Fruit fly (Drosophila melanogaster) whole organism, embryonic: ENCODE data around the gene CG31816.

Source experiments
- CG10209 ChIP-seq: fragments of 200-800 bp; sonication (Bioruptor generic); optimal IDR thresholded peaks from 3 replicates; lab custom pipeline; 2017; ENCODE audit warnings: missing biosample characterization, mild to moderate bottlenecking, missing genetic modification characterization, missing genetic modification reagents
- CG11247 ChIP-seq: fragments of 200-800 bp; sonication (Bioruptor generic); IDR thresholded peaks from 2 replicates; pipeline ENCODE4 v1.3.6; 2022; ENCODE audit warnings: missing biosample characterization, missing genetic modification characterization
- CG12659 ChIP-seq: fragments of 200-800 bp; sonication (Bioruptor generic); optimal IDR thresholded peaks from 3 replicates; lab custom pipeline; 2017; ENCODE audit warnings: mild to moderate bottlenecking, missing biosample characterization, missing genetic modification reagents, missing genetic modification characterization
- CG13123 ChIP-seq: fragments of 200-800 bp; sonication (Bioruptor generic); optimal IDR thresholded peaks from 2 replicates; lab custom pipeline; 2016; ENCODE audit warnings: missing biosample characterization, missing genetic modification characterization
- CG13296 ChIP-seq: fragments of 200-800 bp; sonication (Bioruptor generic); optimal IDR thresholded peaks from 3 replicates; lab custom pipeline; 2018; ENCODE audit warnings: missing biosample characterization, mild to moderate bottlenecking, missing genetic modification characterization
- CG13775 ChIP-seq: fragments of 200-800 bp; sonication (Bioruptor generic); optimal IDR thresholded peaks from 3 replicates; lab custom pipeline; 2017; ENCODE audit warnings: missing biosample characterization, mild to moderate bottlenecking, missing genetic modification characterization
- CG1529 ChIP-seq: fragments of 200-800 bp; sonication (Bioruptor generic); optimal IDR thresholded peaks from 3 replicates; lab custom pipeline; 2018; ENCODE audit warnings: missing biosample characterization, missing genetic modification characterization
- CG1603 ChIP-seq: fragments of 200-800 bp; sonication (Bioruptor generic); optimal IDR thresholded peaks from 2 replicates; lab custom pipeline; 2019; ENCODE audit warnings: missing biosample characterization, mild to moderate bottlenecking, missing genetic modification characterization, moderate library complexity
- CG17361 ChIP-seq: fragments of 200-800 bp; sonication (Bioruptor generic); IDR thresholded peaks from 3 replicates; pipeline ENCODE4 v1.3.6; 2022; ENCODE audit warnings: missing biosample characterization, missing genetic modification characterization
- CG18476 ChIP-seq: fragments of 200-800 bp; sonication (Bioruptor generic); optimal IDR thresholded peaks from 2 replicates; lab custom pipeline; 2016; ENCODE audit warnings: missing biosample characterization, mild to moderate bottlenecking, missing genetic modification characterization
- CG2116 ChIP-seq: fragments of 200-800 bp; sonication (Bioruptor generic); optimal IDR thresholded peaks from 3 replicates; lab custom pipeline; 2018; ENCODE audit warnings: missing biosample characterization, mild to moderate bottlenecking, missing genetic modification characterization
- CG5953 ChIP-seq: fragments of 200-800 bp; sonication (Bioruptor generic); IDR thresholded peaks from 2 replicates; pipeline ENCODE4 v1.3.6; 2022; ENCODE audit warnings: missing biosample characterization, missing genetic modification characterization
- CG6254 ChIP-seq: fragments of 200-800 bp; sonication (Bioruptor generic); optimal IDR thresholded peaks from 3 replicates; lab custom pipeline; 2017; ENCODE audit warnings: mild to moderate bottlenecking, missing biosample characterization, missing genetic modification reagents, missing genetic modification characterization
- CG6654 ChIP-seq: fragments of 200-800 bp; sonication (Bioruptor generic); optimal IDR thresholded peaks from 2 replicates; lab custom pipeline; 2017; ENCODE audit warnings: missing biosample characterization, mild to moderate bottlenecking, missing genetic modification characterization
- CG6683 ChIP-seq: fragments of 200-800 bp; sonication (Bioruptor generic); optimal IDR thresholded peaks from 2 replicates; lab custom pipeline; 2017; ENCODE audit warnings: missing biosample characterization, mild to moderate bottlenecking, missing genetic modification characterization, missing genetic modification reagents
- CG8281 ChIP-seq: fragments of 200-800 bp; sonication (Bioruptor generic); optimal IDR thresholded peaks from 2 replicates; lab custom pipeline; 2018; ENCODE audit warnings: missing biosample characterization, mild to moderate bottlenecking, missing genetic modification characterization, moderate library complexity
- CG8290 ChIP-seq, 3 experiments: fragments of 200-800 bp; sonication (Bioruptor generic); optimal IDR thresholded peaks; 2 replicates each; lab custom pipeline; 2016 to 2019; ENCODE audit warnings: missing biosample characterization in 3 of 3, missing genetic modification characterization in 3 of 3, mild to moderate bottlenecking in 2 of 3, moderate library complexity in 1 of 3
- CTCF ChIP-seq: fragments of 200-800 bp; sonication (Bioruptor generic); optimal IDR thresholded peaks from 2 replicates; lab custom pipeline; 2017; ENCODE audit warnings: missing biosample characterization, mild to moderate bottlenecking, missing genetic modification characterization, moderate library complexity
- CrebB ChIP-seq: fragments of 200-800 bp; sonication (Bioruptor generic); optimal IDR thresholded peaks from 3 replicates; lab custom pipeline; 2018; ENCODE audit warnings: missing biosample characterization, mild to moderate bottlenecking, missing genetic modification characterization
- Doc2 ChIP-seq: fragments of 200-800 bp; sonication (Bioruptor generic); IDR thresholded peaks from 2 replicates; pipeline ENCODE4 v1.3.6; 2022; ENCODE audit warnings: missing biosample characterization, missing genetic modification characterization
- Doc3 ChIP-seq: fragments of 200-800 bp; sonication (Bioruptor generic); IDR thresholded peaks from 3 replicates; pipeline ENCODE4 v1.3.6; 2022; ENCODE audit warnings: missing biosample characterization, missing genetic modification characterization; ENCODE audit not compliant: partially characterized antibody
- HLH54F ChIP-seq: fragments of 200-800 bp; sonication (Bioruptor generic); optimal IDR thresholded peaks from 3 replicates; lab custom pipeline; 2016; ENCODE audit warnings: missing biosample characterization, missing genetic modification characterization
- Hr78 ChIP-seq, 2 experiments: fragments of 200-800 bp in 1 of 2; fragments of >200 bp in 1 of 2; sonication (Bioruptor generic) in 1 of 2; optimal IDR thresholded peaks; 2 replicates each; lab custom pipeline; 2017 to 2019; ENCODE audit warnings: missing biosample characterization in 2 of 2, missing genetic modification characterization in 2 of 2, mild to moderate bottlenecking in 1 of 2, moderate library complexity in 1 of 2
- Hsf ChIP-seq: fragments of 200-800 bp; sonication (Bioruptor generic); optimal IDR thresholded peaks from 3 replicates; lab custom pipeline; 2016; ENCODE audit warnings: missing biosample characterization, missing genetic modification characterization
- MESR4 ChIP-seq: fragments of 200-800 bp; sonication (Bioruptor generic); optimal IDR thresholded peaks from 2 replicates; lab custom pipeline; 2018; ENCODE audit warnings: missing biosample characterization, mild to moderate bottlenecking, missing genetic modification characterization, moderate library complexity
- Meics ChIP-seq: fragments of 200-800 bp; sonication (Bioruptor generic); optimal IDR thresholded peaks from 2 replicates; lab custom pipeline; 2017; ENCODE audit warnings: missing biosample characterization, mild to moderate bottlenecking, missing genetic modification characterization
- Nf-YB ChIP-seq: fragments of 200-800 bp; sonication (Bioruptor generic); optimal IDR thresholded peaks from 3 replicates; lab custom pipeline; 2019; ENCODE audit warnings: missing biosample characterization, mild to moderate bottlenecking, missing genetic modification characterization, moderate library complexity
- Sry-β ChIP-seq: fragments of 200-800 bp; sonication (Bioruptor generic); optimal IDR thresholded peaks from 2 replicates; lab custom pipeline; 2018; ENCODE audit warnings: missing biosample characterization, mild to moderate bottlenecking, missing genetic modification characterization, moderate library complexity
- YL-1 ChIP-seq: fragments of 200-800 bp; sonication (Bioruptor generic); optimal IDR thresholded peaks from 3 replicates; lab custom pipeline; 2017; ENCODE audit warnings: missing biosample characterization, mild to moderate bottlenecking, missing genetic modification characterization
- al ChIP-seq: fragments of 200-800 bp; sonication (Bioruptor generic); IDR thresholded peaks from 2 replicates; pipeline ENCODE4 v1.3.6; 2022; ENCODE audit warnings: missing biosample characterization, missing genetic modification characterization
- ato ChIP-seq: fragments of 200-800 bp; sonication (Bioruptor generic); IDR thresholded peaks from 2 replicates; pipeline ENCODE4 v1.3.6; 2022; ENCODE audit warnings: missing biosample characterization, missing genetic modification characterization; ENCODE audit not compliant: partially characterized antibody
- bbx ChIP-seq: fragments of 200-800 bp; sonication (Bioruptor generic); IDR thresholded peaks from 2 replicates; pipeline ENCODE4 v1.3.6; 2022; ENCODE audit warnings: missing biosample characterization, missing genetic modification characterization; ENCODE audit not compliant: partially characterized antibody
- bcd ChIP-seq: fragments of 200-800 bp; sonication (Bioruptor generic); optimal IDR thresholded peaks from 2 replicates; lab custom pipeline; 2017; ENCODE audit warnings: missing biosample characterization, mild to moderate bottlenecking, missing genetic modification characterization
- cad ChIP-seq: fragments of >200 bp; optimal IDR thresholded peaks from 2 replicates; lab custom pipeline; 2017; ENCODE audit warnings: missing biosample characterization, missing genetic modification characterization
- chinmo ChIP-seq: fragments of 200-800 bp; sonication (Bioruptor generic); IDR thresholded peaks from 4 replicates; pipeline ENCODE4 v1.3.6; 2022; ENCODE audit warnings: missing biosample characterization, missing genetic modification characterization; ENCODE audit not compliant: partially characterized antibody
- crc ChIP-seq: fragments of 200-800 bp; sonication (Bioruptor generic); optimal IDR thresholded peaks from 2 replicates; lab custom pipeline; 2016; ENCODE audit warnings: missing biosample characterization, missing genetic modification characterization
- dimm ChIP-seq: fragments of 200-800 bp; sonication (Bioruptor generic); IDR thresholded peaks from 2 replicates; pipeline ENCODE4 v1.3.6; 2022; ENCODE audit warnings: missing biosample characterization, missing genetic modification characterization
- dmrt99B ChIP-seq: fragments of 200-800 bp; sonication (Bioruptor generic); optimal IDR thresholded peaks from 2 replicates; lab custom pipeline; 2018; ENCODE audit warnings: missing biosample characterization, mild to moderate bottlenecking, missing genetic modification characterization, moderate library complexity
- ems ChIP-seq: fragments of 200-800 bp; sonication (Bioruptor generic); optimal IDR thresholded peaks from 3 replicates; lab custom pipeline; 2016; ENCODE audit warnings: missing biosample characterization, missing genetic modification characterization
- esg ChIP-seq: fragments of 200-800 bp; sonication (Bioruptor generic); conservative IDR thresholded peaks from 2 replicates; pipeline ENCODE4 v1.3.6; 2022; ENCODE audit warnings: missing biosample characterization, missing genetic modification characterization
- gcm ChIP-seq: fragments of 200-800 bp; sonication (Bioruptor generic); optimal IDR thresholded peaks from 2 replicates; lab custom pipeline; 2019; ENCODE audit warnings: missing biosample characterization, mild to moderate bottlenecking, missing genetic modification characterization, moderate library complexity
- gro ChIP-seq: fragments of 200-800 bp; sonication (Bioruptor generic); optimal IDR thresholded peaks from 2 replicates; lab custom pipeline; 2016; ENCODE audit warnings: missing biosample characterization, missing genetic modification characterization
- gt ChIP-seq: fragments of 200-800 bp; sonication (Bioruptor generic); IDR thresholded peaks from 2 replicates; pipeline ENCODE4 v1.3.6; 2022; ENCODE audit warnings: missing biosample characterization, missing genetic modification characterization
- h ChIP-seq: fragments of >200 bp; optimal IDR thresholded peaks from 2 replicates; lab custom pipeline; 2017
- nom ChIP-seq: fragments of 200-800 bp; sonication (Bioruptor generic); optimal IDR thresholded peaks from 2 replicates; lab custom pipeline; 2017; ENCODE audit warnings: missing biosample characterization, missing genetic modification characterization, mild to moderate bottlenecking, moderate library complexity, missing genetic modification reagents
- pros ChIP-seq: fragments of 200-800 bp; sonication (Bioruptor generic); optimal IDR thresholded peaks from 3 replicates; lab custom pipeline; 2019; ENCODE audit warnings: missing biosample characterization, mild to moderate bottlenecking, missing genetic modification characterization, moderate library complexity
- pzg ChIP-seq: fragments of 200-800 bp; sonication (Bioruptor generic); optimal IDR thresholded peaks from 3 replicates; lab custom pipeline; 2018; ENCODE audit warnings: missing biosample characterization, mild to moderate bottlenecking, missing genetic modification characterization, moderate library complexity
- sens ChIP-seq: fragments of 200-800 bp; sonication (Bioruptor generic); peaks from one replicate; lab custom pipeline; 2016; ENCODE audit warnings: missing biosample characterization, missing genetic modification characterization
- sna ChIP-seq: fragments of 200-800 bp; sonication (Bioruptor generic); IDR thresholded peaks from 2 replicates; pipeline ENCODE4 v1.3.6; 2022; ENCODE audit warnings: missing biosample characterization, missing genetic modification characterization; ENCODE audit not compliant: partially characterized antibody
- sqz ChIP-seq: fragments of 200-800 bp; sonication (Bioruptor generic); optimal IDR thresholded peaks from 3 replicates; lab custom pipeline; 2018; ENCODE audit warnings: missing biosample characterization, mild to moderate bottlenecking, missing genetic modification characterization
- tio ChIP-seq: fragments of 200-800 bp; sonication (Bioruptor generic); optimal IDR thresholded peaks from 2 replicates; lab custom pipeline; 2017; ENCODE audit warnings: missing biosample characterization, missing genetic modification characterization, inconsistent platforms
- wdn ChIP-seq: fragments of 200-800 bp; sonication (Bioruptor generic); IDR thresholded peaks from 2 replicates; pipeline ENCODE4 v1.3.6; 2022; ENCODE audit warnings: missing biosample characterization, missing genetic modification characterization

Gene CG31816

dm6 chr2L:16507682-16508269, 34.6 kb upstream of the CG31816 start (continued):
- TF ChIP-seq CG10209 (GFP tag; lab: Kevin White, UChicago) (no peak), CG18476 (GFP tag; lab: Kevin White, UChicago) (no peak), bbx (GFP tag; lab: Robert Waterston, UW) (peak; percentile 66), CrebB (no peak), gt (0 out of 2 replicates have a peak, but pooled peaks have one; percentile 16), CG1603 (tag; lab: Kevin White, UChicago) (peak; percentile 15), gcm (GFP tag; lab: Kevin White, UChicago) (no peak), gro (peak; percentile 10), ato (GFP tag; lab: Robert Waterston, UW) (no peak), CG13123 (GFP tag; lab: Kevin White, UChicago) (no peak), h (no peak), CG6654 (no peak), tio (GFP tag; lab: Kevin White, UChicago) (no peak), ems (GFP tag; lab: Kevin White, UChicago) (no peak), CG11247 (GFP tag; lab: Robert Waterston, UW) (no peak), MESR4 (GFP tag; lab: Kevin White, UChicago) (no peak), CG8281 (no peak), pzg (GFP tag; lab: Kevin White, UChicago) (peak; percentile 62), Doc2 (GFP tag; lab: Robert Waterston, UW) (no peak), al (GFP tag; lab: Robert Waterston, UW) (no peak), CG2116 (GFP tag; lab: Kevin White, UChicago) (peak; percentile 22), CG8290 (GFP tag; optimal IDR thresholded peaks at IDR 0.05; lab: Kevin White, UChicago) (no peak), CG8290 (tag; optimal IDR thresholded peaks at IDR 0.05; lab: Kevin White, UChicago) (no peak), CG6683 (GFP tag; lab: Kevin White, UChicago) (no peak), Meics (GFP tag; lab: Kevin White, UChicago) (no peak), CTCF (GFP tag; lab: Kevin White, UChicago) (peak; percentile 61), Hr78 (GFP tag; optimal IDR thresholded peaks at IDR 0.05; lab: Kevin White, UChicago) (no peak), dimm (no peak), Doc3 (GFP tag; lab: Robert Waterston, UW) (no peak), esg (no peak), CG13296 (GFP tag; lab: Kevin White, UChicago) (no peak), CG13775 (GFP tag; lab: Kevin White, UChicago) (no peak), CG1529 (GFP tag; lab: Kevin White, UChicago) (no peak), CG5953 (GFP tag; lab: Robert Waterston, UW) (no peak), CG6254 (no peak), bcd (GFP tag; lab: Kevin White, UChicago) (no peak), sens (peak; percentile 64), cad (GFP tag; lab: Kevin White, UChicago) (no peak), HLH54F (GFP tag; lab: Kevin White, UChicago) (no peak), YL-1 (GFP tag; lab: Kevin White, UChicago) (no peak)

dm6 chr2L:16511277-16511678, 31.1 kb upstream of the CG31816 start:
- TF ChIP-seq dmrt99B (tag; lab: Kevin White, UChicago) (no peak), chinmo (GFP tag; lab: Robert Waterston, UW) (no peak), sqz (GFP tag; lab: Kevin White, UChicago) (no peak), sna (GFP tag; lab: Robert Waterston, UW) (no peak), CG6254 (no peak), Sry-β (GFP tag; lab: Kevin White, UChicago) (no peak), Hsf (GFP tag; lab: Kevin White, UChicago) (no peak), CG12659 (GFP tag; lab: Kevin White, UChicago) (no peak), MESR4 (GFP tag; lab: Kevin White, UChicago) (no peak), CG17361 (no peak), Nf-YB (GFP tag; lab: Kevin White, UChicago) (no peak), crc (GFP tag; lab: Kevin White, UChicago) (no peak), nom (peak; percentile 87), pros (no peak), wdn (GFP tag; lab: Robert Waterston, UW) (no peak)
